Worm (Caenorhabditis elegans): ENCODE measurements around the gene F56D5.9.

F56D5.9 gene

ce11 chrIV:9445407-9445806, 23.1 kb upstream of the F56D5.9 start, which contains the start of gene hsp-12.3:
Gene hsp-12.3, minus strand, starts transcription at chrIV:9445507.
- TF ChIP-seq hif-1 (tag; optimal IDR thresholded peaks at IDR 0.05): peak in 1 of 2 experiments; percentile 1
- TF ChIP-seq snpc-1.2 (GFP tag; IDR thresholded peaks at IDR 0.05): no peak

ce11 chrIV:9444417-9445026, 22.2 kb upstream of the F56D5.9 start:
- TF ChIP-seq nhr-11 (tag; optimal IDR thresholded peaks at IDR 0.05) (peak; percentile 92), ceh-28 (tag; optimal IDR thresholded peaks at IDR 0.05) (no peak), arid-1 (GFP tag; conservative IDR thresholded peaks at IDR 0.05) (peak; percentile 74), F37D6.2 (tag; optimal IDR thresholded peaks at IDR 0.05) (peak; percentile 81), nhr-6 (tag; optimal IDR thresholded peaks at IDR 0.05) (peak; percentile 80), mes-2 (tag; optimal IDR thresholded peaks at IDR 0.05; ENCODE audit: poor library complexity, severe bottlenecking) (peak; percentile 88), lin-15B (tag; optimal IDR thresholded peaks at IDR 0.05) (no peak), aha-1 (tag) (peak; percentile 91), ctbp-1 (GFP tag; IDR thresholded peaks at IDR 0.05) (peak; percentile 89), lin-39 (tag; optimal IDR thresholded peaks at IDR 0.05) (no peak), egl-27 (tag; optimal IDR thresholded peaks at IDR 0.05) (no peak), nhr-28 (tag; optimal IDR thresholded peaks at IDR 0.05) (peak; percentile 88), ceh-44 (GFP tag; IDR thresholded peaks at IDR 0.05) (0 out of 2 replicates have a peak, but pooled peaks have one; percentile 47), attf-4 (tag; optimal IDR thresholded peaks at IDR 0.05) (no peak), dpl-1 (GFP tag; optimal IDR thresholded peaks at IDR 0.05) (peak; percentile 79), jun-1 (tag; optimal IDR thresholded peaks at IDR 0.05) (peak; percentile 85), spr-1 (tag; optimal IDR thresholded peaks at IDR 0.05) (peak; percentile 81), D1046.2 (GFP tag; IDR thresholded peaks at IDR 0.05) (no peak), ceh-32 (tag; optimal IDR thresholded peaks at IDR 0.05; ENCODE audit: poor library complexity) (peak; percentile 53), lim-7 (GFP tag; IDR thresholded peaks at IDR 0.05) (peak; percentile 60; the same call in 1 of the 2 replicates), mdt-29 (GFP tag; IDR thresholded peaks at IDR 0.05) (peak; percentile 67; the same call in 1 of the 2 replicates), nhr-10 (tag; optimal IDR thresholded peaks at IDR 0.05) (peak; percentile 87), saeg-2 (GFP tag; IDR thresholded peaks at IDR 0.05) (no peak), cey-2 (tag; optimal IDR thresholded peaks at IDR 0.05; ENCODE audit: borderline replicate concordance, insufficient read depth) (no peak), nhr-237 (tag; optimal IDR thresholded peaks at IDR 0.05) (peak; percentile 52), hlh-11 (tag; optimal IDR thresholded peaks at IDR 0.05) (peak; percentile 92), snpc-4 (tag; optimal IDR thresholded peaks at IDR 0.05) (peak; percentile 97), F10B5.3 (tag; optimal IDR thresholded peaks at IDR 0.05) (peak; percentile 81), snpc-1.2 (GFP tag; IDR thresholded peaks at IDR 0.05) (peak; percentile 94), Y5F2A.4 (GFP tag; optimal IDR thresholded peaks at IDR 0.05) (peak; percentile 9), F26F4.8 (GFP tag; conservative IDR thresholded peaks at IDR 0.05) (no peak), R02D3.7 (tag; optimal IDR thresholded peaks at IDR 0.05) (no peak), nhr-48 (tag; optimal IDR thresholded peaks at IDR 0.05) (peak; percentile 85), zfp-3 (GFP tag; conservative IDR thresholded peaks at IDR 0.05) (peak; percentile 86), ceh-82 (tag; optimal IDR thresholded peaks at IDR 0.05) (no peak), nhr-77 (tag; optimal IDR thresholded peaks at IDR 0.05) (peak; percentile 88), nhr-102 (tag; optimal IDR thresholded peaks at IDR 0.05) (peak; percentile 87), ces-1 (GFP tag; optimal IDR thresholded peaks at IDR 0.05) (peak; percentile 23), mxl-3 (GFP tag; optimal IDR thresholded peaks at IDR 0.05) (peak; percentile 77), pha-4 (GFP tag; IDR thresholded peaks at IDR 0.05) (peak; percentile 68), pha-4 (tag; optimal IDR thresholded peaks at IDR 0.05) (peak; percentile 74), daf-12 (tag; optimal IDR thresholded peaks at IDR 0.05) (no peak), unc-39 (tag; optimal IDR thresholded peaks at IDR 0.05) (no peak), ztf-11 (tag; optimal IDR thresholded peaks at IDR 0.05) (no peak), lsy-2 (tag; optimal IDR thresholded peaks at IDR 0.05) (peak; percentile 75 to 93), zfp-2 (tag; optimal IDR thresholded peaks at IDR 0.05) (peak; percentile 56), aly-2 (tag; optimal IDR thresholded peaks at IDR 0.05) (no peak)

Data from whole organism, L4 larva.